Worm (Caenorhabditis elegans): ENCODE results near the gene lgc-9.

- TF ChIP-seq pha-4 (GFP tag; IDR thresholded peaks at IDR 0.05) (no peak), pha-4 (tag; optimal IDR thresholded peaks at IDR 0.05) (no peak), nhr-11 (tag; optimal IDR thresholded peaks at IDR 0.05) (no peak), attf-4 (tag; optimal IDR thresholded peaks at IDR 0.05) (no peak), nhr-77 (tag; optimal IDR thresholded peaks at IDR 0.05) (no peak), madf-5 (GFP tag; IDR thresholded peaks at IDR 0.05) (no peak), lir-3 (tag; optimal IDR thresholded peaks at IDR 0.05) (no peak)
Observed at ce11 chrIV:3467128-3467527, 51.6 kb downstream of the lgc-9 start, which contains the start of gene F58E2.3.

Data from whole organism, L4 larva.